Fruit fly (Drosophila melanogaster) whole organism, embryonic: Measurements from ENCODE around the gene CG42237.

Source experiments
- Abd-B ChIP-seq: fragments of 200-800 bp; sonication (Bioruptor generic); optimal IDR thresholded peaks from 2 replicates; lab custom pipeline; 2018; ENCODE audit warnings: missing biosample characterization, mild to moderate bottlenecking, missing genetic modification characterization, moderate library complexity
- Atf-2 ChIP-seq: fragments of 200-800 bp; sonication (Bioruptor generic); optimal IDR thresholded peaks from 2 replicates; lab custom pipeline; 2016; ENCODE audit warnings: missing biosample characterization, missing genetic modification characterization
- B-H2 ChIP-seq: fragments of 200-800 bp; sonication (Bioruptor generic); optimal IDR thresholded peaks from 2 replicates; lab custom pipeline; 2018; ENCODE audit warnings: missing biosample characterization, mild to moderate bottlenecking, missing genetic modification characterization
- Bgb ChIP-seq: fragments of 200-800 bp; sonication (Bioruptor generic); IDR thresholded peaks from 2 replicates; pipeline ENCODE4 v1.3.6; 2022; ENCODE audit warnings: missing biosample characterization, missing genetic modification characterization; ENCODE audit not compliant: partially characterized antibody
- BtbVII ChIP-seq: fragments of 200-800 bp; sonication (Bioruptor generic); optimal IDR thresholded peaks from 3 replicates; lab custom pipeline; 2017; ENCODE audit warnings: missing biosample characterization, mild to moderate bottlenecking, missing genetic modification characterization
- CG10147 ChIP-seq: fragments of 200-800 bp; sonication (Bioruptor generic); optimal IDR thresholded peaks from 2 replicates; lab custom pipeline; 2019; ENCODE audit warnings: missing biosample characterization, mild to moderate bottlenecking, missing genetic modification characterization, moderate library complexity
- CG11723 ChIP-seq: fragments of 200-800 bp; sonication (Bioruptor generic); optimal IDR thresholded peaks from 2 replicates; lab custom pipeline; 2017; ENCODE audit warnings: missing biosample characterization, mild to moderate bottlenecking, missing genetic modification characterization
- CG12299 ChIP-seq: fragments of 200-800 bp; sonication (Bioruptor generic); optimal IDR thresholded peaks from 2 replicates; lab custom pipeline; 2018; ENCODE audit warnings: missing biosample characterization, mild to moderate bottlenecking, missing genetic modification characterization
- CG13123 ChIP-seq: fragments of 200-800 bp; sonication (Bioruptor generic); optimal IDR thresholded peaks from 2 replicates; lab custom pipeline; 2016; ENCODE audit warnings: missing biosample characterization, missing genetic modification characterization
- CG13296 ChIP-seq: fragments of 200-800 bp; sonication (Bioruptor generic); optimal IDR thresholded peaks from 3 replicates; lab custom pipeline; 2018; ENCODE audit warnings: missing biosample characterization, mild to moderate bottlenecking, missing genetic modification characterization
- CG14050 ChIP-seq: fragments of 200-800 bp; sonication (Bioruptor generic); IDR thresholded peaks from 3 replicates; pipeline ENCODE4 v1.3.6; 2022; ENCODE audit warnings: missing biosample characterization, missing genetic modification characterization
- CG1529 ChIP-seq: fragments of 200-800 bp; sonication (Bioruptor generic); optimal IDR thresholded peaks from 3 replicates; lab custom pipeline; 2018; ENCODE audit warnings: missing biosample characterization, missing genetic modification characterization
- CG18599 ChIP-seq: fragments of 200-800 bp; sonication (Bioruptor generic); optimal IDR thresholded peaks from 3 replicates; lab custom pipeline; 2017; ENCODE audit warnings: missing biosample characterization, missing genetic modification characterization, mild to moderate bottlenecking, moderate library complexity, missing genetic modification reagents
- CG2116 ChIP-seq: fragments of 200-800 bp; sonication (Bioruptor generic); optimal IDR thresholded peaks from 3 replicates; lab custom pipeline; 2018; ENCODE audit warnings: missing biosample characterization, mild to moderate bottlenecking, missing genetic modification characterization
- CG30020 ChIP-seq: fragments of 200-800 bp; optimal IDR thresholded peaks from 2 replicates; lab custom pipeline; 2019; ENCODE audit warnings: missing biosample characterization, mild to moderate bottlenecking, missing genetic modification characterization, moderate library complexity
- CG32772 ChIP-seq: fragments of 200-800 bp; sonication (Bioruptor generic); IDR thresholded peaks from 2 replicates; pipeline ENCODE4 v1.3.6; 2022; ENCODE audit warnings: missing biosample characterization, missing genetic modification characterization
- CG3847 ChIP-seq: fragments of 200-800 bp; sonication (Bioruptor generic); IDR thresholded peaks from 2 replicates; pipeline ENCODE4 v1.3.6; 2022; ENCODE audit warnings: missing biosample characterization, missing genetic modification characterization
- CG6791 ChIP-seq: fragments of 200-800 bp; sonication (Bioruptor generic); IDR thresholded peaks from 3 replicates; pipeline ENCODE4 v1.3.6; 2022; ENCODE audit warnings: missing biosample characterization, missing genetic modification characterization; ENCODE audit not compliant: partially characterized antibody
- Dip3 ChIP-seq: fragments of 200-800 bp; sonication (Bioruptor generic); optimal IDR thresholded peaks from 3 replicates; lab custom pipeline; 2016; ENCODE audit warnings: missing biosample characterization, missing genetic modification characterization
- Dll ChIP-seq: fragments of 200-800 bp; sonication (Bioruptor generic); IDR thresholded peaks from 4 replicates; pipeline ENCODE4 v1.3.6; 2022; ENCODE audit warnings: missing biosample characterization, missing genetic modification characterization; ENCODE audit not compliant: partially characterized antibody
- Dp ChIP-seq: fragments of 200-800 bp; sonication (Bioruptor generic); optimal IDR thresholded peaks from 2 replicates; lab custom pipeline; 2018; ENCODE audit warnings: missing biosample characterization, mild to moderate bottlenecking, missing genetic modification characterization, moderate library complexity
- GATAe ChIP-seq: fragments of 200-800 bp; sonication (Bioruptor generic); conservative IDR thresholded peaks from 2 replicates; pipeline ENCODE4 v1.3.6; 2022; ENCODE audit warnings: missing biosample characterization, missing genetic modification characterization
- Gug ChIP-seq: fragments of 200-800 bp; sonication (Bioruptor generic); IDR thresholded peaks from 4 replicates; pipeline ENCODE4 v1.3.6; 2022; ENCODE audit warnings: missing biosample characterization, missing genetic modification characterization
- Hand ChIP-seq: fragments of 200-800 bp; sonication (Bioruptor generic); optimal IDR thresholded peaks from 2 replicates; lab custom pipeline; 2017; ENCODE audit warnings: mild to moderate bottlenecking, missing biosample characterization, missing genetic modification reagents, missing genetic modification characterization
- Mes4 ChIP-seq: fragments of 200-800 bp; sonication (Bioruptor generic); optimal IDR thresholded peaks from 2 replicates; lab custom pipeline; 2016; ENCODE audit warnings: missing biosample characterization, missing genetic modification characterization
- Sox100B ChIP-seq: fragments of 200-800 bp; sonication (Bioruptor generic); optimal IDR thresholded peaks from 3 replicates; lab custom pipeline; 2018; ENCODE audit warnings: missing biosample characterization, mild to moderate bottlenecking, missing genetic modification characterization
- Sry-β ChIP-seq: fragments of 200-800 bp; sonication (Bioruptor generic); optimal IDR thresholded peaks from 2 replicates; lab custom pipeline; 2018; ENCODE audit warnings: missing biosample characterization, mild to moderate bottlenecking, missing genetic modification characterization, moderate library complexity
- TFAM ChIP-seq: fragments of 200-800 bp; sonication (Bioruptor generic); optimal IDR thresholded peaks from 2 replicates; lab custom pipeline; 2017; ENCODE audit warnings: missing biosample characterization, missing genetic modification characterization, inconsistent platforms
- ato ChIP-seq: fragments of 200-800 bp; sonication (Bioruptor generic); IDR thresholded peaks from 2 replicates; pipeline ENCODE4 v1.3.6; 2022; ENCODE audit warnings: missing biosample characterization, missing genetic modification characterization; ENCODE audit not compliant: partially characterized antibody
- bsh ChIP-seq, 2 experiments: fragments of 200-800 bp; sonication (Bioruptor generic); optimal IDR thresholded peaks; 2 replicates each; lab custom pipeline; 2017 to 2018; ENCODE audit warnings: mild to moderate bottlenecking in 2 of 2, missing biosample characterization in 2 of 2, missing genetic modification characterization in 2 of 2, moderate library complexity in 1 of 2
- cas ChIP-seq: fragments of 200-800 bp; sonication (Bioruptor generic); IDR thresholded peaks from 2 replicates; pipeline ENCODE4 v1.3.6; 2022; ENCODE audit warnings: missing biosample characterization, missing genetic modification characterization
- chif ChIP-seq, 2 experiments: fragments of 200-800 bp; sonication (Bioruptor generic); optimal IDR thresholded peaks; 3 replicates each; lab custom pipeline; 2016; ENCODE audit warnings: missing biosample characterization in 2 of 2, missing genetic modification characterization in 2 of 2
- croc ChIP-seq: fragments of 200-800 bp; sonication (Bioruptor generic); conservative IDR thresholded peaks from 3 replicates; pipeline ENCODE4 v1.3.6; 2022; ENCODE audit warnings: missing biosample characterization, missing genetic modification characterization
- dan ChIP-seq: fragments of 200-800 bp; sonication (Bioruptor generic); IDR thresholded peaks from 2 replicates; pipeline ENCODE4 v1.3.6; 2022; ENCODE audit warnings: missing biosample characterization, missing genetic modification characterization
- exex ChIP-seq: fragments of 200-800 bp; sonication (Bioruptor generic); optimal IDR thresholded peaks from 4 replicates; lab custom pipeline; 2018; ENCODE audit warnings: missing biosample characterization, mild to moderate bottlenecking, missing genetic modification characterization, moderate library complexity
- fru ChIP-seq: fragments of >200 bp; optimal IDR thresholded peaks from 2 replicates; lab custom pipeline; 2017
- gro ChIP-seq: fragments of 200-800 bp; sonication (Bioruptor generic); optimal IDR thresholded peaks from 2 replicates; lab custom pipeline; 2016; ENCODE audit warnings: missing biosample characterization, missing genetic modification characterization
- lab ChIP-seq: fragments of 200-800 bp; sonication (Bioruptor generic); optimal IDR thresholded peaks from 3 replicates; lab custom pipeline; 2017; ENCODE audit warnings: missing biosample characterization, missing genetic modification characterization, mild to moderate bottlenecking, moderate library complexity, missing genetic modification reagents
- lov ChIP-seq, 2 experiments: fragments of 200-800 bp in 1 of 2; fragments of >200 bp in 1 of 2; sonication (Bioruptor generic) in 1 of 2; IDR thresholded peaks in 1 of 2; optimal IDR thresholded peaks in 1 of 2; 2 replicates in 1 of 2; 3 replicates in 1 of 2; pipeline versions ENCODE4 v1.3.6 to Lab custom; 2017 to 2022; ENCODE audit warnings: missing biosample characterization in 1 of 2, missing genetic modification characterization in 1 of 2
- mirr ChIP-seq: fragments of 200-800 bp; sonication (Bioruptor generic); optimal IDR thresholded peaks from 3 replicates; lab custom pipeline; 2018; ENCODE audit warnings: missing biosample characterization, mild to moderate bottlenecking, missing genetic modification characterization
- odd ChIP-seq: fragments of 200-800 bp; sonication (Bioruptor generic); optimal IDR thresholded peaks from 2 replicates; lab custom pipeline; 2017; ENCODE audit warnings: missing biosample characterization, mild to moderate bottlenecking, missing genetic modification characterization
- peb ChIP-seq: fragments of 200-800 bp; sonication (Bioruptor generic); IDR thresholded peaks from 2 replicates; pipeline ENCODE4 v1.3.6; 2022; ENCODE audit warnings: missing biosample characterization, missing genetic modification characterization
- pfk ChIP-seq: fragments of 200-800 bp; sonication (Bioruptor generic); optimal IDR thresholded peaks from 2 replicates; lab custom pipeline; 2018; ENCODE audit warnings: missing biosample characterization, mild to moderate bottlenecking, missing genetic modification characterization, moderate library complexity
- psq ChIP-seq: fragments of 200-800 bp; sonication (Bioruptor generic); optimal IDR thresholded peaks from 2 replicates; lab custom pipeline; 2017; ENCODE audit warnings: missing biosample characterization, missing genetic modification characterization
- pum ChIP-seq: fragments of 200-800 bp; sonication (Bioruptor generic); optimal IDR thresholded peaks from 2 replicates; lab custom pipeline; 2016; ENCODE audit warnings: missing biosample characterization, missing genetic modification characterization
- sob ChIP-seq: fragments of 200-800 bp; sonication (Bioruptor generic); IDR thresholded peaks from 2 replicates; pipeline ENCODE4 v1.3.6; 2022; ENCODE audit warnings: missing biosample characterization, missing genetic modification characterization
- sr ChIP-seq: fragments of 200-800 bp; sonication (Bioruptor generic); IDR thresholded peaks from 3 replicates; pipeline ENCODE4 v1.3.6; 2022; ENCODE audit warnings: missing biosample characterization, missing genetic modification characterization
- ssp ChIP-seq: fragments of 200-800 bp; sonication (Bioruptor generic); IDR thresholded peaks from 2 replicates; pipeline ENCODE4 v1.3.6; 2022; ENCODE audit warnings: missing biosample characterization, missing genetic modification characterization
- twi ChIP-seq: fragments of 200-800 bp; optimal IDR thresholded peaks from 2 replicates; lab custom pipeline; 2019; ENCODE audit warnings: missing biosample characterization, mild to moderate bottlenecking, missing genetic modification characterization, moderate library complexity
- usp ChIP-seq: fragments of >200 bp; optimal IDR thresholded peaks from 2 replicates; lab custom pipeline; 2017; ENCODE audit warnings: missing biosample characterization, missing genetic modification characterization

CG42237 gene

DNA sequence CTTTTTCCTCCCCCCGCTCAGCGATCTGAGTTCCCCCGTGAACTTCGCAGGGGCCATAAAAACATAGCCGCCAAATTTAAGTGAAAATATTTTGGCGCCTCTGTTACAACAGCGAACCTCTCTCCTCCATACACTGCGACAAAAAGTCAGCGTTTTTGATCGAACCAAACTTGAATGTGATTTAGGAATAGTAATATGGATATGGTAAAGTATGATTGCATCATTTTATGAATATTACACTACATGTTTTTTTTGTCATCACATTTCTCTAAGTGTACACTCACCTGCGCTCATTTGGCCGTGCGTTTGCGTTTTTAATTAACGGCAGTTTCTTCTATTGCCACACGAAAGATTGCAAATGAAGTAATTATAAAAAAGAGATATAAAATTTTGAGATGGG lies 20.8 kb downstream of the CG42237 start (continued):
- TF ChIP-seq Mes4 (GFP tag; lab: Kevin White, UChicago) (peak; percentile 20), peb (GFP tag; lab: Robert Waterston, UW) (no peak), pfk (no peak), Sox100B (GFP tag; lab: Kevin White, UChicago) (peak; percentile 57), odd (no peak), chif (GFP tag; optimal IDR thresholded peaks at IDR 0.05; lab: Kevin White, UChicago) (peak; percentile 42 to 56), lab (peak; percentile 69), BtbVII (GFP tag; lab: Kevin White, UChicago) (no peak), mirr (GFP tag; lab: Kevin White, UChicago) (no peak), Abd-B (GFP tag; lab: Kevin White, UChicago) (peak; percentile 23), bsh (GFP tag; optimal IDR thresholded peaks at IDR 0.05; lab: Kevin White, UChicago) (peak in 1 of 2 experiments; percentile 55), Dp (GFP tag; lab: Kevin White, UChicago) (no peak), CG2116 (GFP tag; lab: Kevin White, UChicago) (no peak), CG32772 (GFP tag; lab: Robert Waterston, UW) (0 out of 2 replicates have a peak, but pooled peaks have one; percentile 35), ssp (peak; percentile 33; the same call in 1 of the 2 replicates), Bgb (GFP tag; lab: Robert Waterston, UW) (no peak), dan (GFP tag; lab: Robert Waterston, UW) (0 out of 2 replicates have a peak, but pooled peaks have one; percentile 16), CG6791 (GFP tag; lab: Robert Waterston, UW) (no peak), croc (GFP tag; lab: Robert Waterston, UW) (0 out of 3 replicates have a peak, but pooled peaks have one; percentile 23), sr (0 out of 3 replicates have a peak, but pooled peaks have one; percentile 33), usp (GFP tag; lab: Kevin White, UChicago) (no peak), fru (no peak), ato (GFP tag; lab: Robert Waterston, UW) (no peak), TFAM (GFP tag; lab: Kevin White, UChicago) (no peak), CG13296 (GFP tag; lab: Kevin White, UChicago) (no peak), CG14050 (GFP tag; lab: Robert Waterston, UW) (peak; percentile 55; the same call in 1 of the 3 replicates), CG3847 (GFP tag; lab: Robert Waterston, UW) (no peak), CG11723 (no peak), sob (GFP tag; lab: Robert Waterston, UW) (peak; percentile 54; the same call in 1 of the 2 replicates), CG10147 (GFP tag; lab: Kevin White, UChicago) (no peak), CG18599 (GFP tag; lab: Kevin White, UChicago) (peak; percentile 31), Sry-β (no peak), twi (tag; lab: Kevin White, UChicago) (no peak), Gug (0 out of 4 replicates have a peak, but pooled peaks have one; percentile 31), CG12299 (no peak), CG30020 (tag; lab: Kevin White, UChicago) (no peak), CG13123 (GFP tag; lab: Kevin White, UChicago) (peak; percentile 31), GATAe (GFP tag; lab: Robert Waterston, UW) (no peak), gro (GFP tag; lab: Kevin White, UChicago) (no peak), cas (GFP tag; lab: Robert Waterston, UW) (no peak), CG1529 (GFP tag; lab: Kevin White, UChicago) (peak; percentile 39), Hand (no peak), Atf-2 (GFP tag; lab: Kevin White, UChicago) (peak; percentile 39), B-H2 (GFP tag; lab: Kevin White, UChicago) (no peak), pum (peak; percentile 41), Dip3 (GFP tag; lab: Kevin White, UChicago) (peak; percentile 42), lov (optimal IDR thresholded peaks at IDR 0.05; lab: Kevin White, UChicago) (no peak), lov (GFP tag; IDR thresholded peaks at IDR 0.05; lab: Robert Waterston, UW) (no peak), exex (no peak), psq (GFP tag; lab: Kevin White, UChicago) (no peak), Dll (GFP tag; lab: Robert Waterston, UW) (no peak)
